Fruit fly (Drosophila melanogaster): Measurements from ENCODE around the gene CG3191.

The CG3191 gene

DNA sequence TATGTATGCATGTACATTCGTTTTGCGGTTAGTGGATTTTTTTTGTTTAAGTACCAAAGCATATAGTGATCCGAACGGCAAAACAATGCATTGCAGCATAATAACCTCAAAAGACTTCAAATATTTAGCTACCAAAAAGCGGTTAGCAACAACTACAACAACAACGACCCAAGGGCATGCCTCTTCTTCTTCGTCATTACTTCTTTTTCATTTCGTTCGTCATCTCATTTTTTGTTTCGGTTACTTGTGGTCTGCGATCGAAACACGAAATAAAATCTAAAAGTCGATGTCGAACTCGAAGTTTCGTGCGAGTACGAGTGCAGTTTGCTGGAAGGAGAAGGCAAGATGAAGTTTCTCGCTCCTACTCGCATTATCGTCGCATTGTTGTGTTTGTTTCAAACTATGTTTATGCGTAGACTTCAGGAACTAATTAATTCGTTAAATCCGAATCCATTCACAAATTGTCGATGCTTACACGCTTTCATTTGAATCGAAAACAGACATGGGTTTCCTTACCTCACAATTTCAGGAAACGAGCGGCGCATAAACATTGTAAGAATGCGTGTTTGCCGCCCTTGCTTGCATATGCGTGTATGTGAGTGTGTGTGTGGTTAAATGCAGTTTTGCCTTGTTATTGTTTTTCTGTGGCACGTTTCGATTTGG is 47.0 kb upstream of the CG3191 start (continued):
- TF ChIP-seq Dad (GFP tag; optimal IDR thresholded peaks at IDR 0.05) (peak; percentile 55), Xbp1 (GFP tag; optimal IDR thresholded peaks at IDR 0.05) (peak; percentile 80), sug (tag; optimal IDR thresholded peaks at IDR 0.05) (no peak), CG12942 (GFP tag; optimal IDR thresholded peaks at IDR 0.05) (peak; percentile 71), Poxn (GFP tag; IDR thresholded peaks at IDR 0.05) (no peak), gcm (GFP tag; optimal IDR thresholded peaks at IDR 0.05) (peak; percentile 89), CG10565 (GFP tag; optimal IDR thresholded peaks at IDR 0.05) (no peak), tap (tag; optimal IDR thresholded peaks at IDR 0.05) (peak; percentile 84), hb (GFP tag; IDR thresholded peaks at IDR 0.05; ENCODE audit: partially characterized antibody) (no peak), Gug (GFP tag; IDR thresholded peaks at IDR 0.05) (peak; percentile 54; the same call in 2 of the 4 replicates), dimm (GFP tag; IDR thresholded peaks at IDR 0.05) (peak; percentile 58; the same call in 1 of the 2 replicates), kay (GFP tag; optimal IDR thresholded peaks at IDR 0.05) (peak; percentile 32), BtbVII (GFP tag; optimal IDR thresholded peaks at IDR 0.05) (peak; percentile 15), z (GFP tag; IDR thresholded peaks at IDR 0.05) (peak; percentile 49; the same call in 1 of the 3 replicates), CG1529 (GFP tag; optimal IDR thresholded peaks at IDR 0.05) (peak; percentile 80), CG17568 (GFP tag; optimal IDR thresholded peaks at IDR 0.05) (peak; percentile 74), Hr3 (GFP tag; optimal IDR thresholded peaks at IDR 0.05) (peak; percentile 57), tx (GFP tag; optimal IDR thresholded peaks at IDR 0.05) (peak; percentile 62), gsb-n (tag; optimal IDR thresholded peaks at IDR 0.05) (peak; percentile 91), CG13287 (GFP tag; IDR thresholded peaks at IDR 0.05; ENCODE audit: partially characterized antibody) (no peak), Ravus (GFP tag; IDR thresholded peaks at IDR 0.05) (no peak; the same call in 1 of the 2 replicates), Rx (GFP tag; IDR thresholded peaks at IDR 0.05) (peak; percentile 82), CG10543 (GFP tag; optimal IDR thresholded peaks at IDR 0.05) (no peak), CG1647 (GFP tag; optimal IDR thresholded peaks at IDR 0.05) (peak; percentile 37), Hr78 (GFP tag; optimal IDR thresholded peaks at IDR 0.05) (peak in 1 of 2 experiments; percentile 58), CG6765 (GFP tag; optimal IDR thresholded peaks at IDR 0.05) (no peak), ato (GFP tag; IDR thresholded peaks at IDR 0.05; ENCODE audit: partially characterized antibody) (no peak), Ssrp (tag; optimal IDR thresholded peaks at IDR 0.05) (peak; percentile 82), cas (GFP tag; IDR thresholded peaks at IDR 0.05) (no peak; the same call in 1 of the 2 replicates), HLH54F (GFP tag; optimal IDR thresholded peaks at IDR 0.05) (peak; percentile 54), Bgb (GFP tag; IDR thresholded peaks at IDR 0.05; ENCODE audit: partially characterized antibody) (no peak), CG9215 (GFP tag; IDR thresholded peaks at IDR 0.05) (peak; percentile 27; the same call in 1 of the 2 replicates), CG10209 (GFP tag; optimal IDR thresholded peaks at IDR 0.05) (peak; percentile 75), ac (GFP tag; optimal IDR thresholded peaks at IDR 0.05) (peak; percentile 67), H2.0 (GFP tag; IDR thresholded peaks at IDR 0.05) (peak; percentile 85), CG4730 (GFP tag; IDR thresholded peaks at IDR 0.05) (peak; percentile 48), NC2β (GFP tag; optimal IDR thresholded peaks at IDR 0.05) (peak; percentile 84), NC2α (GFP tag; optimal IDR thresholded peaks at IDR 0.05) (peak; percentile 79), ase (GFP tag; IDR thresholded peaks at IDR 0.05) (peak; percentile 84), Dip2 (GFP tag; IDR thresholded peaks at IDR 0.05) (no peak), CG6175 (GFP tag; IDR thresholded peaks at IDR 0.05) (no peak), twi (tag; optimal IDR thresholded peaks at IDR 0.05) (peak; percentile 78), NfI (GFP tag; optimal IDR thresholded peaks at IDR 0.05) (peak; percentile 74), Elba2 (GFP tag; optimal IDR thresholded peaks at IDR 0.05) (no peak), Atf-2 (GFP tag; optimal IDR thresholded peaks at IDR 0.05) (peak; percentile 70), en (GFP tag; optimal IDR thresholded peaks at IDR 0.05) (peak; percentile 67), CG9876 (GFP tag; optimal IDR thresholded peaks at IDR 0.05) (peak; percentile 40), CG3163 (GFP tag; optimal IDR thresholded peaks at IDR 0.05) (peak; percentile 54), gem (tag; optimal IDR thresholded peaks at IDR 0.05) (peak; percentile 89), CG7271 (tag; optimal IDR thresholded peaks at IDR 0.05) (peak; percentile 68)

Data from whole organism, embryonic.